Fruit fly (Drosophila melanogaster) whole organism, prepupa: ENCODE measurements around the gene alpha-Man-Ib.
A peak's percentile ranks its signal among the peaks of the same experiment; 100 is the strongest.

ENCODE experiments used
- CG1621 ChIP-seq: fragments of 200-800 bp; sonication (Bioruptor generic); optimal IDR thresholded peaks from 3 replicates; lab custom pipeline; 2018; ENCODE audit warnings: missing biosample characterization, mild to moderate bottlenecking, missing genetic modification characterization
- CG6854 ChIP-seq: fragments of 200-800 bp; sonication (Bioruptor generic); optimal IDR thresholded peaks from 2 replicates; lab custom pipeline; 2017; ENCODE audit warnings: missing biosample characterization, mild to moderate bottlenecking, missing genetic modification characterization
- CG8119 ChIP-seq: fragments of 200-800 bp; sonication (Bioruptor generic); IDR thresholded peaks from 3 replicates; pipeline ENCODE4 v1.3.6; 2022; ENCODE audit warnings: missing biosample characterization, missing genetic modification characterization
- CG8319 ChIP-seq: fragments of 200-800 bp; sonication (Bioruptor generic); optimal IDR thresholded peaks from 3 replicates; lab custom pipeline; 2016; ENCODE audit warnings: missing biosample characterization, missing genetic modification characterization
- Eip93F ChIP-seq: fragments of 200-800 bp; sonication (Bioruptor generic); optimal IDR thresholded peaks from 2 replicates; lab custom pipeline; 2016; ENCODE audit warnings: missing biosample characterization, mild to moderate bottlenecking, missing genetic modification characterization
- Sox14 ChIP-seq: fragments of 200-800 bp; sonication (Bioruptor generic); optimal IDR thresholded peaks from 3 replicates; lab custom pipeline; 2016; ENCODE audit warnings: missing biosample characterization, missing genetic modification characterization
- fd59A ChIP-seq: fragments of 200-800 bp; sonication (Bioruptor generic); optimal IDR thresholded peaks from 2 replicates; lab custom pipeline; 2017; ENCODE audit warnings: missing biosample characterization, mild to moderate bottlenecking, missing genetic modification characterization, missing genetic modification reagents
- ss ChIP-seq, 2 experiments: fragments of 200-800 bp; sonication (Bioruptor generic); optimal IDR thresholded peaks; 2 replicates in 1 of 2; 3 replicates in 1 of 2; lab custom pipeline; 2017 to 2018; ENCODE audit warnings: mild to moderate bottlenecking in 2 of 2, missing biosample characterization in 2 of 2, missing genetic modification characterization in 2 of 2, moderate library complexity in 1 of 2
- topi ChIP-seq: fragments of 200-800 bp; sonication (Bioruptor generic); optimal IDR thresholded peaks from 3 replicates; lab custom pipeline; 2016; ENCODE audit warnings: missing biosample characterization, missing genetic modification characterization
- vri ChIP-seq: fragments of 200-800 bp; sonication (Bioruptor generic); optimal IDR thresholded peaks from 3 replicates; lab custom pipeline; 2016; ENCODE audit warnings: missing biosample characterization, mild to moderate bottlenecking, missing genetic modification characterization

DNA sequence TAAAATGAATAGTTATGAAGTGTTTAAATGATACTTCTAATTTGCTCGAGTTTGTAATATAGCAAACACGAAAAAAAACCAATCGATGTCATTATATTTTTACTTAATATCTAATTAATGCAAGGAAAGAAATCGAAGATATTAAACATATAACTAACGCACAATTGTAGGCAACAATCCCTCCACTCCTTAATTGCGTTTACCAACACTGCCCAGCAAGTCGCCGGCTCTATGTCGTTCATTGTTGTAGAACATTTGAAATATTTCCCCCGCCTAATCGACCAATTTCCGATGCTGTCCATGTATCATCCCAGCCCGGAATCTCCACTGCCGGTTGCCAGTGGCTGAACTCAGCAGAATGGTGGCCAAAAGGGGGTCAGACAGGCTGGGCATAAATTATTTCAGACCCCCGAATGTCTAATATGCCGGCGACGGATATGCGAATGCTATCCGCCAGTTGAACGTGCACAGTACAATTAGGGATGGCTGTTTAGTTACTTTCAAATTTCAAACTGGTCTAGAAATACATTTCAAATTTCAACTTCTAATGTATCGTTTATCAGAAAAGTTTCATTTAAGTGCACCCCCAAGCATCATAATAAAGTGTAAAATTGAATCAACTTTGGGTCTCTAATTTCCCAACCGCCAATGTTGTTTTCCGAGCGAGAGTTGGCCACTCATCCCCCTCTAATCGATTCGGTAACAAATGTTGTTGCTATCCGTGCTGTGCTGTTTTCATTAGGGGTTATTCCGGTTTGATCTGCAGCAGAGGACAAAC lies 44.0 kb downstream of the alpha-Man-Ib start:
- TF ChIP-seq CG6854 (GFP tag; lab: Kevin White, UChicago) (no peak), CG8319 (GFP tag; lab: Kevin White, UChicago) (no peak), Sox14 (GFP tag; lab: Kevin White, UChicago) (no peak), topi (GFP tag; lab: Kevin White, UChicago) (peak; percentile 6), CG1621 (tag; lab: Kevin White, UChicago) (no peak), Eip93F (GFP tag; lab: Kevin White, UChicago) (no peak), ss (GFP tag; optimal IDR thresholded peaks at IDR 0.05; lab: Kevin White, UChicago) (no peak), fd59A (GFP tag; lab: Kevin White, UChicago) (no peak), CG8119 (GFP tag; lab: Robert Waterston, UW) (peak; percentile 35; the same call in 1 of the 3 replicates), vri (peak; percentile 12)
